Fruit fly (Drosophila melanogaster): Measurements from ENCODE around the gene CG34173.

CG34173 gene

dm6 chr2L:22024362-22024761, 29.7 kb downstream of the CG34173 start (continued):
- TF ChIP-seq CG10274 (GFP tag; optimal IDR thresholded peaks at IDR 0.05) (no peak), CG30020 (tag; optimal IDR thresholded peaks at IDR 0.05) (no peak), CG33557 (GFP tag; optimal IDR thresholded peaks at IDR 0.05) (peak; percentile 43), vnd (GFP tag; IDR thresholded peaks at IDR 0.05; ENCODE audit: partially characterized antibody) (peak; percentile 51; the same call in 2 of the 3 replicates), CG10654 (GFP tag; optimal IDR thresholded peaks at IDR 0.05) (no peak), CG14860 (GFP tag; IDR thresholded peaks at IDR 0.05; ENCODE audit: partially characterized antibody) (peak; percentile 32; the same call in 1 of the 3 replicates), B-H2 (GFP tag; optimal IDR thresholded peaks at IDR 0.05) (no peak), Abd-B (GFP tag; optimal IDR thresholded peaks at IDR 0.05) (peak; percentile 81), CG4707 (GFP tag; optimal IDR thresholded peaks at IDR 0.05) (peak; percentile 69), CG3163 (GFP tag; optimal IDR thresholded peaks at IDR 0.05) (peak; percentile 92), Lpt (GFP tag; optimal IDR thresholded peaks at IDR 0.05) (no peak), Dad (GFP tag; optimal IDR thresholded peaks at IDR 0.05) (no peak), CG16815 (GFP tag; optimal IDR thresholded peaks at IDR 0.05) (no peak), CG9817 (tag; optimal IDR thresholded peaks at IDR 0.05) (no peak), CG12071 (GFP tag; optimal IDR thresholded peaks at IDR 0.05) (peak; percentile 14), CG11247 (GFP tag; IDR thresholded peaks at IDR 0.05) (no peak), Poxn (GFP tag; IDR thresholded peaks at IDR 0.05) (no peak), D (optimal IDR thresholded peaks at IDR 0.05) (peak; percentile 93), D (GFP tag; optimal IDR thresholded peaks at IDR 0.05) (no peak), CG3407 (GFP tag; optimal IDR thresholded peaks at IDR 0.05) (no peak), Doc3 (GFP tag; IDR thresholded peaks at IDR 0.05; ENCODE audit: partially characterized antibody) (no peak), CG15479 (GFP tag; optimal IDR thresholded peaks at IDR 0.05) (no peak), CG11398 (GFP tag; optimal IDR thresholded peaks at IDR 0.05) (no peak), vfl (GFP tag; optimal IDR thresholded peaks at IDR 0.05) (no peak), nau (GFP tag; optimal IDR thresholded peaks at IDR 0.05) (no peak), vvl (GFP tag; IDR thresholded peaks at IDR 0.05) (no peak), CG17186 (GFP tag; optimal IDR thresholded peaks at IDR 0.05) (no peak), C15 (GFP tag; IDR thresholded peaks at IDR 0.05) (no peak), emc (GFP tag; optimal IDR thresholded peaks at IDR 0.05) (no peak), Nf-YA (GFP tag; IDR thresholded peaks at IDR 0.05) (peak; percentile 93), Blimp-1 (GFP tag; optimal IDR thresholded peaks at IDR 0.05) (no peak), onecut (GFP tag; IDR thresholded peaks at IDR 0.05) (no peak), Hr3 (GFP tag; optimal IDR thresholded peaks at IDR 0.05) (no peak), CG7928 (GFP tag; optimal IDR thresholded peaks at IDR 0.05) (no peak), CG12219 (GFP tag; optimal IDR thresholded peaks at IDR 0.05) (no peak), Camta (GFP tag; optimal IDR thresholded peaks at IDR 0.05) (no peak), CG3726 (GFP tag; IDR thresholded peaks at IDR 0.05) (no peak), Mrtf (GFP tag; IDR thresholded peaks at IDR 0.05) (no peak), jigr1 (GFP tag; IDR thresholded peaks at IDR 0.05) (no peak), CG7786 (GFP tag; optimal IDR thresholded peaks at IDR 0.05) (no peak), CG9215 (GFP tag; IDR thresholded peaks at IDR 0.05) (no peak), Deaf1 (tag; optimal IDR thresholded peaks at IDR 0.05) (peak; percentile 89), fru (optimal IDR thresholded peaks at IDR 0.05) (no peak), tup (GFP tag; optimal IDR thresholded peaks at IDR 0.05) (no peak), gsb-n (tag; optimal IDR thresholded peaks at IDR 0.05) (peak; percentile 52), CG10267 (tag; optimal IDR thresholded peaks at IDR 0.05) (no peak), Hr51 (GFP tag; optimal IDR thresholded peaks at IDR 0.05) (no peak), NC2β (GFP tag; optimal IDR thresholded peaks at IDR 0.05) (no peak), CG4424 (GFP tag; optimal IDR thresholded peaks at IDR 0.05) (no peak), HLHmδ (GFP tag; optimal IDR thresholded peaks at IDR 0.05) (no peak), trh (GFP tag; optimal IDR thresholded peaks at IDR 0.05) (no peak), unc-4 (GFP tag; IDR thresholded peaks at IDR 0.05; ENCODE audit: partially characterized antibody) (no peak; the same call in 1 of the 2 replicates)

Data from whole organism, embryonic.